Worm (Caenorhabditis elegans) whole organism, mixed stage, embryonic: Measurements from ENCODE around the gene M142.5.
A peak's percentile ranks its signal among the peaks of the same experiment; 100 is the strongest.

Experiments used
- blmp-1 ChIP-seq: fragments of 150-350 bp; optimal IDR thresholded peaks from 2 replicates; lab custom pipeline; 2014; ENCODE audit warnings: missing biosample characterization, missing genetic modification characterization
- cnd-1 ChIP-seq: fragments of 200-800 bp; sonication (Bioruptor generic); optimal IDR thresholded peaks from 2 replicates; lab custom pipeline; 2018; ENCODE audit warnings: mild to moderate bottlenecking, missing genetic modification characterization, missing compliant biosample characterization
- lin-13 ChIP-seq: fragments of 150-350 bp; optimal IDR thresholded peaks from 2 replicates; lab custom pipeline; 2014; ENCODE audit warnings: missing biosample characterization, missing genetic modification characterization
- pha-4 ChIP-seq: fragments of 150-350 bp; optimal IDR thresholded peaks from 2 replicates; lab custom pipeline; 2018; ENCODE audit warnings: missing biosample characterization, missing genetic modification reagents, missing genetic modification characterization
- snpc-4 ChIP-seq: fragments of 150-350 bp; optimal IDR thresholded peaks from 2 replicates; lab custom pipeline; 2014; ENCODE audit warnings: missing biosample characterization, missing genetic modification characterization
- unc-120 ChIP-seq: sonication (generic microtip); optimal IDR thresholded peaks from 2 replicates; lab custom pipeline; 2017; ENCODE audit warnings: missing genetic modification characterization, missing compliant biosample characterization; ENCODE audit not compliant: poor library complexity, severe bottlenecking
- unc-62 ChIP-seq: fragments of 150-350 bp; optimal IDR thresholded peaks from 2 replicates; lab custom pipeline; 2014; ENCODE audit warnings: missing biosample characterization, missing genetic modification reagents, missing genetic modification characterization
- ztf-11 ChIP-seq: fragments of 150-350 bp; optimal IDR thresholded peaks from 2 replicates; lab custom pipeline; 2014; ENCODE audit warnings: missing biosample characterization, missing genetic modification characterization

DNA sequence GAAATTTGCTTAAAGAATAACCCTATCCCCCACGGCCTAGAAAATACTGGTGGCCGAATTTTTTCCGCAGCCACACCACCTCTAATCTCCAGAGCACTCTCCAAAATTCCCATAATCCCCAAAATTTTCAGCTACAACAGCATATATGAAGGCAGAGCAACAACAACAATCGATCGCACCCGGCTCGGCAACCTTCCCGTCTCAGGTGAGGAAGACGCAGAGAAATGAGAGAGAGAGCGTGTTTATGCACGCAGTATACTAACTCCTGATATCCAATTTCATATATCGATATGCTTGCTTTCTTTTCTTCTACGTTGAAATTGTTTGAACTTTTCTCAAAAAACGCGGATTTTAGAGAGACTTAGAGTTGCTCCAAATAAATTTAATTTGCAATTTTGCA is 24.7 kb upstream of the M142.5 start:
- no peak for TF ChIP-seq lin-13 (tag; lab: Kevin White, UChicago)
- TF ChIP-seq cnd-1, result no peak
- TF ChIP-seq unc-120 (tag; lab: Kevin White, UChicago), result peak; percentile 65
- TF ChIP-seq ztf-11, result no peak
- TF ChIP-seq blmp-1 (tag; lab: Kevin White, UChicago), result no peak
- no peak for TF ChIP-seq pha-4 (tag; lab: Kevin White, UChicago)
- TF ChIP-seq unc-62 (GFP tag; lab: Kevin White, UChicago), result no peak
- TF ChIP-seq snpc-4, result no peak
